Worm (Caenorhabditis elegans): ENCODE results near the gene aipr-1.
A peak's percentile ranks its signal among the peaks of the same experiment; 100 is the strongest.

The aipr-1 gene

DNA sequence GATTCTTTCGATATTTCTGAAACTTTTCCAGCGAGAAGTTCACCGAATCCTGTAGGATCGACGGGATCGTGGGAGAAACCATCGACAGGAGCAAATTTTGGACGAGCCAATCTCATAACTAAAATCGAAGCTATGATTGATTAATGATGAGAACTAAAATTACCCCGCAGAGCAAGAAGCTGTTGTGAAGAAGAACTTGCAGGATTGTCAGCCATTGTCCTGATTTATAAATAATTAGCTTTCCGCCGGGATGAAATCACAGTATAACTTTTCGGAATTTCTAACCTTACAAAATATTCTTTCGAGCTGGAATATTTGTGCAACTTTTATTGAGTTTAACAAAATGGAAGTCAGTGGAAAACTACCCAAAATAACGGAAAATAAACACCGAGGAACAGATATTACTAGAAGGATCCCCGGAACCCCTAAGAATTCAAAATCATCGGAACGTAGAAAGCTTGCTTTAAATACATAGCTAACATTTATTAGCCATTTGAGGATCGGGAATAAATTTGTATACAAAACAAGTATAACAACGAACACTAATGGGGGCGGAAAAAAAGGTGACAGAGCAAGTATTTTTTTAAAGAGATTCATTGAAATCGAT, 6.7 kb downstream of the aipr-1 start, which contains the start of gene C56C10.7 (continued):
- TF ChIP-seq ceh-40 (GFP tag; IDR thresholded peaks at IDR 0.05), result no peak; the same call in none of the 2 replicates
- no peak for TF ChIP-seq K12H6.12 (tag; optimal IDR thresholded peaks at IDR 0.05)
- TF ChIP-seq nhr-179 (tag; optimal IDR thresholded peaks at IDR 0.05), result no peak
- 0 out of 2 replicates have a peak, but pooled peaks have one; percentile 23 for TF ChIP-seq hmg-20 (GFP tag; IDR thresholded peaks at IDR 0.05)
- peak; percentile 32 for TF ChIP-seq snpc-1.1 (tag; optimal IDR thresholded peaks at IDR 0.05; ENCODE audit: insufficient read depth)
- TF ChIP-seq hlh-12 (tag; optimal IDR thresholded peaks at IDR 0.05), result no peak
- no peak for TF ChIP-seq zfh-2 (GFP tag; conservative IDR thresholded peaks at IDR 0.05)
- peak; percentile 10 for TF ChIP-seq mxl-1 (tag; optimal IDR thresholded peaks at IDR 0.05)
- TF ChIP-seq egl-18 (GFP tag; IDR thresholded peaks at IDR 0.05), result no peak
- TF ChIP-seq F57C9.4 (tag; optimal IDR thresholded peaks at IDR 0.05), result no peak
- no peak for TF ChIP-seq attf-5 (GFP tag; optimal IDR thresholded peaks at IDR 0.05)
- TF ChIP-seq hsf-1 (GFP tag; IDR thresholded peaks at IDR 0.05), result peak; percentile 88
- no peak for TF ChIP-seq akir-1 (GFP tag; optimal IDR thresholded peaks at IDR 0.05)
- TF ChIP-seq snpc-1.3 (tag; optimal IDR thresholded peaks at IDR 0.05; ENCODE audit: insufficient read depth), result peak; percentile 67
- peak; percentile 79 for TF ChIP-seq lin-54 (GFP tag; optimal IDR thresholded peaks at IDR 0.05)
- TF ChIP-seq lin-26 (GFP tag; IDR thresholded peaks at IDR 0.05), result peak; percentile 83
- TF ChIP-seq Y67H2A.10 (GFP tag; conservative IDR thresholded peaks at IDR 0.05), result no peak
- TF ChIP-seq snpc-4 (GFP tag; optimal IDR thresholded peaks at IDR 0.05), result peak; percentile 44
- TF ChIP-seq snpc-4 (tag; optimal IDR thresholded peaks at IDR 0.05), result peak in 2 of 4 experiments; percentile 30 to 61
- TF ChIP-seq Y95B8A.8 (GFP tag; IDR thresholded peaks at IDR 0.05), result no peak
- TF ChIP-seq F49E8.2 (tag; optimal IDR thresholded peaks at IDR 0.05; ENCODE audit: insufficient read depth), result peak; percentile 56
- TF ChIP-seq ets-4 (GFP tag; optimal IDR thresholded peaks at IDR 0.05), result no peak
- no peak for TF ChIP-seq ztf-3 (GFP tag; optimal IDR thresholded peaks at IDR 0.05)
- TF ChIP-seq nfya-2 (GFP tag; IDR thresholded peaks at IDR 0.05), result peak; percentile 63; the same call in 1 of the 2 replicates
- no peak for TF ChIP-seq mel-28 (tag; optimal IDR thresholded peaks at IDR 0.05; ENCODE audit: borderline replicate concordance)
- peak; percentile 30; the same call in 1 of the 2 replicates for TF ChIP-seq F33H1.4 (GFP tag; IDR thresholded peaks at IDR 0.05)
- TF ChIP-seq athp-1 (tag; optimal IDR thresholded peaks at IDR 0.05), result peak; percentile 76
- TF ChIP-seq tlf-1 (GFP tag; optimal IDR thresholded peaks at IDR 0.05), result peak; percentile 87
- TF ChIP-seq egl-44 (GFP tag; IDR thresholded peaks at IDR 0.05), result peak; percentile 43
- TF ChIP-seq repo-1 (tag; optimal IDR thresholded peaks at IDR 0.05), result peak; percentile 84
- no peak for TF ChIP-seq egrh-3 (GFP tag; IDR thresholded peaks at IDR 0.05)
- TF ChIP-seq rcor-1 (GFP tag; IDR thresholded peaks at IDR 0.05), result peak; percentile 68
- peak; percentile 63 for TF ChIP-seq tbp1 (GFP tag; optimal IDR thresholded peaks at IDR 0.05)
- TF ChIP-seq lag-1 (GFP tag; IDR thresholded peaks at IDR 0.05), result no peak
- TF ChIP-seq rec-8 (tag; optimal IDR thresholded peaks at IDR 0.05), result no peak
- peak; percentile 3 for TF ChIP-seq ceh-79 (tag; optimal IDR thresholded peaks at IDR 0.05)
- TF ChIP-seq rpc-1 (optimal IDR thresholded peaks at IDR 0.05), result no peak
- TF ChIP-seq rpc-1 (tag; optimal IDR thresholded peaks at IDR 0.05), result no peak
- no peak for TF ChIP-seq bed-2 (GFP tag; IDR thresholded peaks at IDR 0.05)
- no peak for TF ChIP-seq let-526 (GFP tag; IDR thresholded peaks at IDR 0.05)
- peak; percentile 78; the same call in 1 of the 2 replicates for TF ChIP-seq cebp-2 (GFP tag; IDR thresholded peaks at IDR 0.05)
- no peak for TF ChIP-seq ceh-91 (GFP tag; IDR thresholded peaks at IDR 0.05)
- TF ChIP-seq C06A6.2 (GFP tag; conservative IDR thresholded peaks at IDR 0.05), result no peak
- no peak for TF ChIP-seq fkh-3 (tag; optimal IDR thresholded peaks at IDR 0.05)
- TF ChIP-seq F39B2.1 (GFP tag; IDR thresholded peaks at IDR 0.05), result peak; percentile 91
- no peak for TF ChIP-seq nhr-120 (GFP tag; IDR thresholded peaks at IDR 0.05)
- TF ChIP-seq efl-1 (GFP tag; optimal IDR thresholded peaks at IDR 0.05), result no peak
- peak; percentile 8 for TF ChIP-seq B0261.1 (tag; optimal IDR thresholded peaks at IDR 0.05)
- TF ChIP-seq die-1 (tag; optimal IDR thresholded peaks at IDR 0.05), result peak; percentile 38

All from whole organism, young adult.